Fruit fly (Drosophila melanogaster) Kc167 (cell line): Measurements from ENCODE around the gene eIF4E6.

Experiments
- Myc ChIP-seq: fragments of >200 bp; optimal IDR thresholded peaks from 2 replicates; lab custom pipeline; 2017; ENCODE audit warnings: missing external identifiers
- Sin3A ChIP-seq: fragments of >200 bp; optimal IDR thresholded peaks from 2 replicates; lab custom pipeline; 2018; ENCODE audit warnings: missing external identifiers
- h ChIP-seq: fragments of >200 bp; optimal IDR thresholded peaks from 3 replicates; lab custom pipeline; 2018; ENCODE audit warnings: missing external identifiers
- insv ChIP-seq: fragments of >200 bp; optimal IDR thresholded peaks from 3 replicates; lab custom pipeline; 2018; ENCODE audit warnings: missing external identifiers
- psq ChIP-seq: fragments of >200 bp; optimal IDR thresholded peaks from 2 replicates; lab custom pipeline; 2017; ENCODE audit warnings: missing external identifiers
- ttk ChIP-seq: sonication (Bioruptor generic); optimal IDR thresholded peaks from 2 replicates; lab custom pipeline; 2017; ENCODE audit warnings: missing external identifiers

The eIF4E6 gene

dm6 chr3R:29027122-29027521, at the start of gene eIF4E6, which contains the start of gene CG1951:
Gene eIF4E6, minus strand, starts transcription at chr3R:29027174.
Gene CG1951, plus strand, starts transcription at chr3R:29027236.
- TF ChIP-seq Sin3A (lab: Kevin White, UChicago) (no peak), h (lab: Kevin White, UChicago) (no peak), insv (lab: Kevin White, UChicago) (no peak), psq (lab: Kevin White, UChicago) (no peak), ttk (lab: Kevin White, UChicago) (no peak), Myc (lab: Kevin White, UChicago) (no peak)

dm6 chr3R:29076609-29077008, 49.6 kb upstream of the eIF4E6 start:
- TF ChIP-seq h (lab: Kevin White, UChicago) (no peak), Sin3A (lab: Kevin White, UChicago) (no peak), ttk (lab: Kevin White, UChicago) (no peak), psq (lab: Kevin White, UChicago) (no peak), Myc (lab: Kevin White, UChicago) (no peak), insv (lab: Kevin White, UChicago) (no peak)

dm6 chr3R:29075631-29076398, 48.8 kb upstream of the eIF4E6 start:
- TF ChIP-seq insv (lab: Kevin White, UChicago) (no peak), h (lab: Kevin White, UChicago) (no peak), ttk (lab: Kevin White, UChicago) (no peak), Sin3A (lab: Kevin White, UChicago) (no peak), Myc (lab: Kevin White, UChicago) (no peak), psq (lab: Kevin White, UChicago) (no peak)

- TF ChIP-seq Myc (lab: Kevin White, UChicago), result no peak
- TF ChIP-seq psq (lab: Kevin White, UChicago), result no peak
- no peak for TF ChIP-seq Sin3A (lab: Kevin White, UChicago)
- TF ChIP-seq ttk (lab: Kevin White, UChicago), result no peak
- no peak for TF ChIP-seq insv (lab: Kevin White, UChicago)
- TF ChIP-seq h (lab: Kevin White, UChicago), result no peak
These were observed 47.1 kb upstream of the eIF4E6 start for dm6 chr3R:29074001-29074609.

- TF ChIP-seq h (lab: Kevin White, UChicago) (no peak), ttk (lab: Kevin White, UChicago) (no peak), Sin3A (lab: Kevin White, UChicago) (no peak), insv (lab: Kevin White, UChicago) (no peak), psq (lab: Kevin White, UChicago) (no peak), Myc (lab: Kevin White, UChicago) (no peak)
These were observed 45.9 kb upstream of the eIF4E6 start for dm6 chr3R:29072834-29073233.

dm6 chr3R:29071141-29071540, 44.2 kb upstream of the eIF4E6 start:
- TF ChIP-seq psq (lab: Kevin White, UChicago), result no peak
- no peak for TF ChIP-seq ttk (lab: Kevin White, UChicago)

dm6 chr3R:29069208-29070072, 42.5 kb upstream of the eIF4E6 start:
- TF ChIP-seq Sin3A (lab: Kevin White, UChicago) (no peak), ttk (lab: Kevin White, UChicago) (no peak), Myc (lab: Kevin White, UChicago) (no peak), psq (lab: Kevin White, UChicago) (no peak), insv (lab: Kevin White, UChicago) (no peak), h (lab: Kevin White, UChicago) (no peak)

dm6 chr3R:29068430-29069207, 41.6 kb upstream of the eIF4E6 start:
- TF ChIP-seq psq (lab: Kevin White, UChicago) (no peak), ttk (lab: Kevin White, UChicago) (no peak), h (lab: Kevin White, UChicago) (no peak), Sin3A (lab: Kevin White, UChicago) (no peak), insv (lab: Kevin White, UChicago) (no peak), Myc (lab: Kevin White, UChicago) (no peak)

dm6 chr3R:29067091-29067490, 40.1 kb upstream of the eIF4E6 start:
- TF ChIP-seq Sin3A (lab: Kevin White, UChicago) (no peak), psq (lab: Kevin White, UChicago) (no peak), h (lab: Kevin White, UChicago) (no peak), Myc (lab: Kevin White, UChicago) (no peak), ttk (lab: Kevin White, UChicago) (no peak), insv (lab: Kevin White, UChicago) (no peak)

dm6 chr3R:29066285-29066684, 39.3 kb upstream of the eIF4E6 start:
- TF ChIP-seq insv (lab: Kevin White, UChicago) (no peak), Sin3A (lab: Kevin White, UChicago) (no peak), h (lab: Kevin White, UChicago) (no peak), Myc (lab: Kevin White, UChicago) (no peak), ttk (lab: Kevin White, UChicago) (no peak), psq (lab: Kevin White, UChicago) (no peak)
